Worm (Caenorhabditis elegans) whole organism, L3 larva: Measurements from ENCODE around the gene C10G8.8.

Experiments used
- ZK546.5 ChIP-seq: sonication (generic microtip); optimal IDR thresholded peaks from 2 replicates; lab custom pipeline; 2017; ENCODE audit warnings: missing biosample characterization, missing genetic modification characterization
- ama-1 ChIP-seq: fragments of 150-350 bp; optimal IDR thresholded peaks from 2 replicates; lab custom pipeline; 2018
- ceh-28 ChIP-seq: fragments of 150-350 bp; optimal IDR thresholded peaks from 2 replicates; lab custom pipeline; 2014; ENCODE audit warnings: missing biosample characterization, missing genetic modification reagents, missing genetic modification characterization
- egl-27 ChIP-seq: sonication (generic microtip); optimal IDR thresholded peaks from 4 replicates; lab custom pipeline; 2017; ENCODE audit warnings: missing biosample characterization, missing genetic modification reagents, missing genetic modification characterization
- elt-1 ChIP-seq: fragments of 150-350 bp; optimal IDR thresholded peaks from 2 replicates; lab custom pipeline; 2014; ENCODE audit warnings: missing biosample characterization, missing genetic modification characterization
- elt-2 ChIP-seq: sonication (generic microtip); optimal IDR thresholded peaks from 2 replicates; lab custom pipeline; 2016; ENCODE audit warnings: missing genetic modification reagents, mild to moderate bottlenecking, missing genetic modification characterization, missing compliant biosample characterization
- elt-3 ChIP-seq, 3 experiments: fragments of 150-350 bp in 1 of 3; sonication (generic microtip) in 2 of 3; optimal IDR thresholded peaks; 2 replicates in 2 of 3; 4 replicates in 1 of 3; lab custom pipeline; 2014 to 2017; ENCODE audit warnings: missing biosample characterization in 3 of 3, missing genetic modification characterization in 3 of 3
- hmg-11 ChIP-seq: sonication (generic microtip); optimal IDR thresholded peaks from 2 replicates; lab custom pipeline; 2016; ENCODE audit warnings: missing genetic modification characterization, missing compliant biosample characterization
- jun-1 ChIP-seq: fragments of 150-350 bp; optimal IDR thresholded peaks from 2 replicates; lab custom pipeline; 2014; ENCODE audit warnings: missing biosample characterization, missing genetic modification reagents, missing genetic modification characterization
- lin-15B ChIP-seq: fragments of 150-350 bp; optimal IDR thresholded peaks from 2 replicates; lab custom pipeline; 2014; ENCODE audit warnings: missing biosample characterization, missing genetic modification characterization
- lsy-12 ChIP-seq: sonication (generic microtip); optimal IDR thresholded peaks from 2 replicates; lab custom pipeline; 2016; ENCODE audit warnings: mild to moderate bottlenecking, missing genetic modification characterization, missing compliant biosample characterization
- nfya-1 ChIP-seq: sonication (generic microtip); optimal IDR thresholded peaks from 2 replicates; lab custom pipeline; 2017; ENCODE audit warnings: missing genetic modification characterization, mild to moderate bottlenecking, missing compliant biosample characterization, antibody characterized with exemption, moderate library complexity; ENCODE audit not compliant: insufficient read depth
- nhr-11 ChIP-seq: fragments of 150-350 bp; optimal IDR thresholded peaks from 2 replicates; lab custom pipeline; 2014; ENCODE audit warnings: missing biosample characterization, missing genetic modification characterization
- nhr-23 ChIP-seq: fragments of 150-350 bp; optimal IDR thresholded peaks from 2 replicates; lab custom pipeline; 2014; ENCODE audit warnings: missing biosample characterization, missing genetic modification reagents, missing genetic modification characterization
- nhr-43 ChIP-seq: sonication (generic microtip); optimal IDR thresholded peaks from 2 replicates; lab custom pipeline; 2016; ENCODE audit warnings: mild to moderate bottlenecking, missing genetic modification characterization, missing compliant biosample characterization; ENCODE audit not compliant: poor library complexity, severe bottlenecking
- nhr-77 ChIP-seq: fragments of 150-350 bp; optimal IDR thresholded peaks from 2 replicates; lab custom pipeline; 2014; ENCODE audit warnings: missing biosample characterization, missing genetic modification characterization
- pha-4 ChIP-seq: fragments of 150-350 bp; optimal IDR thresholded peaks from 2 replicates; lab custom pipeline; 2014; ENCODE audit warnings: missing biosample characterization, missing genetic modification reagents, missing genetic modification characterization
- pqm-1 ChIP-seq: fragments of 150-350 bp; optimal IDR thresholded peaks from 2 replicates; lab custom pipeline; 2017; ENCODE audit warnings: missing biosample characterization, missing genetic modification characterization, inconsistent platforms
- skn-1 ChIP-seq: fragments of 150-350 bp; optimal IDR thresholded peaks from 2 replicates; lab custom pipeline; 2014; ENCODE audit warnings: missing biosample characterization, missing genetic modification characterization
- snpc-4 ChIP-seq: fragments of 150-350 bp; optimal IDR thresholded peaks from 2 replicates; lab custom pipeline; 2014; ENCODE audit warnings: missing biosample characterization, missing genetic modification characterization
- unc-39 ChIP-seq: sonication (generic microtip); optimal IDR thresholded peaks from 4 replicates; lab custom pipeline; 2017; ENCODE audit warnings: missing biosample characterization, missing genetic modification characterization
- ztf-11 ChIP-seq: fragments of 150-350 bp; optimal IDR thresholded peaks from 2 replicates; lab custom pipeline; 2014; ENCODE audit warnings: missing biosample characterization, missing genetic modification characterization

Gene C10G8.8

DNA sequence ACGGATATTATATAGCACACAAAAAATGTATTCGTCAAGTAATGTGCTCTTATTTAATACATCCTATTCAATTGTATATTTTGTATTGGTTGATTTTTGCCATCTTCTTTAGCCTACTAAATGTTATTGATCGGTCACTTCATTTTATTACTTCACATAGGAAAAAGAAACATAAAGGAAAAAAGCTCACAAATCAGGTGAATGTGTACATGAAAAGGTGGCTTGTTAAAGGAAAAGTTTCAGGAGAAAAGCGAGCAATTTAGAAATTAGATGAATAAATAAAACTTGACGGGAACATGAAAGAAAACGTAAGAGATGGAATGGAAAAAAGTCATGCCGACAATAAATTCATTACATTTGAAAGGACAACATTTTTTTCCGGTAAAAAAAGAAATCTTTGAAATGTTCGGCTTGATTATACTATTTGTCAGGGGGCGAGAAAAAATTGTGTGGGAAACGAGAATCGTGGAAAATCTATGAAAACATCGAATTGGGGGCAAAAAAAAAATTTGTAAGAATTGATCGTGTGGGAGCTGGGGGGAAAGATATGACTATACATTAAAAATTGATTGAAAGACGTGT lies 52.7 kb downstream of the C10G8.8 start:
- TF ChIP-seq lsy-12 (tag; lab: Kevin White, UChicago) = no peak
- TF ChIP-seq nhr-43 = peak; percentile 39
- TF ChIP-seq egl-27 (tag; lab: Kevin White, UChicago) = no peak
- peak; percentile 23 for TF ChIP-seq ama-1 (lab: Kevin White, UChicago)
- no peak for TF ChIP-seq ztf-11 (tag; lab: Kevin White, UChicago)
- TF ChIP-seq pha-4 (tag; lab: Kevin White, UChicago) = no peak
- no peak for TF ChIP-seq jun-1 (tag; lab: Kevin White, UChicago)
- no peak for TF ChIP-seq snpc-4 (tag; lab: Kevin White, UChicago)
- no peak for TF ChIP-seq pqm-1 (tag; lab: Kevin White, UChicago)
- no peak for TF ChIP-seq nhr-77 (tag; lab: Kevin White, UChicago)
- no peak for TF ChIP-seq hmg-11 (tag; lab: Kevin White, UChicago)
- no peak for TF ChIP-seq unc-39

ce11 chrV:5274974-5275373 lies 53.2 kb downstream of the C10G8.8 start:
- TF ChIP-seq nfya-1 (tag; lab: Kevin White, UChicago) = peak; percentile 53
- no peak for TF ChIP-seq nhr-11
- TF ChIP-seq elt-2 (tag; lab: Kevin White, UChicago) = peak; percentile 9
- no peak for TF ChIP-seq lsy-12 (tag; lab: Kevin White, UChicago)
- peak; percentile 1 for TF ChIP-seq nhr-43
- TF ChIP-seq lin-15B (tag; lab: Kevin White, UChicago) = peak; percentile 64
- TF ChIP-seq ceh-28 = no peak
- TF ChIP-seq elt-3 (tag; optimal IDR thresholded peaks at IDR 0.05; lab: Kevin White, UChicago) = no peak
- no peak for TF ChIP-seq jun-1 (tag; lab: Kevin White, UChicago)
- TF ChIP-seq unc-39 = no peak
- no peak for TF ChIP-seq ZK546.5 (tag; lab: Kevin White, UChicago)
- no peak for TF ChIP-seq elt-1
- TF ChIP-seq skn-1 = no peak
- peak; percentile 53 for TF ChIP-seq pha-4 (tag; lab: Kevin White, UChicago)
- TF ChIP-seq nhr-23 (tag; lab: Kevin White, UChicago) = peak; percentile 51
